Fruit fly (Drosophila melanogaster) whole organism, embryonic: ENCODE results near the gene Atac2.

ENCODE experiments used
- ATbp ChIP-seq: fragments of 200-800 bp; sonication (Bioruptor generic); optimal IDR thresholded peaks from 2 replicates; lab custom pipeline; 2017; ENCODE audit warnings: missing biosample characterization, mild to moderate bottlenecking, missing genetic modification characterization, missing genetic modification reagents
- BtbVII ChIP-seq: fragments of 200-800 bp; sonication (Bioruptor generic); optimal IDR thresholded peaks from 3 replicates; lab custom pipeline; 2017; ENCODE audit warnings: missing biosample characterization, mild to moderate bottlenecking, missing genetic modification characterization
- CG10321 ChIP-seq: fragments of 200-800 bp; sonication (Bioruptor generic); IDR thresholded peaks from 2 replicates; pipeline ENCODE4 v1.3.6; 2022; ENCODE audit warnings: missing biosample characterization, missing genetic modification characterization
- CG10543 ChIP-seq: fragments of 200-800 bp; sonication (Bioruptor generic); optimal IDR thresholded peaks from 3 replicates; lab custom pipeline; 2017; ENCODE audit warnings: missing biosample characterization, mild to moderate bottlenecking, missing genetic modification characterization, moderate library complexity
- CG11085 ChIP-seq: fragments of 200-800 bp; sonication (Bioruptor generic); IDR thresholded peaks from 2 replicates; pipeline ENCODE4 v1.3.6; 2022; ENCODE audit warnings: missing biosample characterization, missing genetic modification characterization
- CG14667 ChIP-seq: fragments of 200-800 bp; sonication (Bioruptor generic); IDR thresholded peaks from 2 replicates; pipeline ENCODE4 v1.3.6; 2022; ENCODE audit warnings: missing biosample characterization, missing genetic modification characterization
- CG1647 ChIP-seq: fragments of 200-800 bp; sonication (Bioruptor generic); optimal IDR thresholded peaks from 3 replicates; lab custom pipeline; 2016; ENCODE audit warnings: missing biosample characterization, missing genetic modification characterization
- CG17186 ChIP-seq: fragments of 200-800 bp; sonication (Bioruptor generic); optimal IDR thresholded peaks from 3 replicates; lab custom pipeline; 2017; ENCODE audit warnings: missing biosample characterization, missing genetic modification reagents, missing genetic modification characterization
- CG17568 ChIP-seq: fragments of 200-800 bp; sonication (Bioruptor generic); optimal IDR thresholded peaks from 2 replicates; lab custom pipeline; 2018; ENCODE audit warnings: missing biosample characterization, mild to moderate bottlenecking, missing genetic modification characterization, moderate library complexity
- CG18011 ChIP-seq: fragments of 200-800 bp; sonication (Bioruptor generic); optimal IDR thresholded peaks from 2 replicates; lab custom pipeline; 2017; ENCODE audit warnings: missing biosample characterization, missing genetic modification characterization, mild to moderate bottlenecking, moderate library complexity, missing genotype
- CG2120 ChIP-seq: fragments of 200-800 bp; sonication (Bioruptor generic); optimal IDR thresholded peaks from 3 replicates; lab custom pipeline; 2016; ENCODE audit warnings: missing biosample characterization, missing genetic modification characterization
- CG2678 ChIP-seq: fragments of 200-800 bp; sonication (Bioruptor generic); optimal IDR thresholded peaks from 3 replicates; lab custom pipeline; 2019; ENCODE audit warnings: missing biosample characterization, mild to moderate bottlenecking, missing genetic modification characterization, moderate library complexity
- CG3995 ChIP-seq: fragments of 200-800 bp; sonication (Bioruptor generic); optimal IDR thresholded peaks from 3 replicates; lab custom pipeline; 2016; ENCODE audit warnings: missing biosample characterization, missing genetic modification characterization
- CG4360 ChIP-seq: fragments of 200-800 bp; sonication (Bioruptor generic); IDR thresholded peaks from 2 replicates; pipeline ENCODE4 v1.3.6; 2022; ENCODE audit warnings: missing biosample characterization, missing genetic modification characterization
- CG7786 ChIP-seq: fragments of 200-800 bp; sonication (Bioruptor generic); optimal IDR thresholded peaks from 2 replicates; lab custom pipeline; 2016; ENCODE audit warnings: missing biosample characterization, missing genetic modification characterization
- CG7928 ChIP-seq: fragments of 200-800 bp; sonication (Bioruptor generic); optimal IDR thresholded peaks from 2 replicates; lab custom pipeline; 2017; ENCODE audit warnings: missing biosample characterization, mild to moderate bottlenecking, missing genetic modification characterization
- CG9437 ChIP-seq: fragments of 200-800 bp; sonication (Bioruptor generic); optimal IDR thresholded peaks from 2 replicates; lab custom pipeline; 2018; ENCODE audit warnings: missing biosample characterization, mild to moderate bottlenecking, missing genetic modification characterization
- Doc2 ChIP-seq: fragments of 200-800 bp; sonication (Bioruptor generic); IDR thresholded peaks from 2 replicates; pipeline ENCODE4 v1.3.6; 2022; ENCODE audit warnings: missing biosample characterization, missing genetic modification characterization
- H15 ChIP-seq: fragments of 200-800 bp; sonication (Bioruptor generic); IDR thresholded peaks from 3 replicates; pipeline ENCODE4 v1.3.6; 2022; ENCODE audit warnings: missing biosample characterization, missing genetic modification characterization
- HmgD ChIP-seq: fragments of 200-800 bp; sonication (Bioruptor generic); optimal IDR thresholded peaks from 3 replicates; lab custom pipeline; 2016; ENCODE audit warnings: missing biosample characterization, missing genetic modification characterization
- Hr78 ChIP-seq, 2 experiments: fragments of 200-800 bp in 1 of 2; fragments of >200 bp in 1 of 2; sonication (Bioruptor generic) in 1 of 2; optimal IDR thresholded peaks; 2 replicates each; lab custom pipeline; 2017 to 2019; ENCODE audit warnings: missing biosample characterization in 2 of 2, missing genetic modification characterization in 2 of 2, mild to moderate bottlenecking in 1 of 2, moderate library complexity in 1 of 2
- Oli ChIP-seq: fragments of 200-800 bp; sonication (Bioruptor generic); optimal IDR thresholded peaks from 2 replicates; lab custom pipeline; 2018; ENCODE audit warnings: missing biosample characterization, mild to moderate bottlenecking, missing genetic modification characterization, moderate library complexity
- Ravus ChIP-seq: fragments of 200-800 bp; sonication (Bioruptor generic); IDR thresholded peaks from 2 replicates; pipeline ENCODE4 v1.3.6; 2022; ENCODE audit warnings: missing biosample characterization, missing genetic modification characterization
- Trl ChIP-seq, 3 experiments: fragments of >200 bp in 2 of 3; fragments of 200-800 bp in 1 of 3; sonication (Bioruptor generic) in 1 of 3; optimal IDR thresholded peaks; 2 replicates in 1 of 3; 3 replicates in 2 of 3; lab custom pipeline; 2016 to 2017; ENCODE audit warnings: missing biosample characterization in 1 of 3, missing genetic modification characterization in 1 of 3
- aop ChIP-seq: fragments of 200-800 bp; sonication (Bioruptor generic); IDR thresholded peaks from 2 replicates; pipeline ENCODE4 v1.3.6; 2022; ENCODE audit warnings: missing biosample characterization, missing genetic modification characterization
- ap ChIP-seq: fragments of 200-800 bp; sonication (Bioruptor generic); IDR thresholded peaks from 2 replicates; pipeline ENCODE4 v1.3.6; 2022; ENCODE audit warnings: missing biosample characterization, missing genetic modification characterization
- ara ChIP-seq: fragments of 200-800 bp; sonication (Bioruptor generic); IDR thresholded peaks from 2 replicates; pipeline ENCODE4 v1.3.6; 2022; ENCODE audit warnings: missing biosample characterization, missing genetic modification characterization
- chif ChIP-seq, 2 experiments: fragments of 200-800 bp; sonication (Bioruptor generic); optimal IDR thresholded peaks; 3 replicates each; lab custom pipeline; 2016; ENCODE audit warnings: missing biosample characterization in 2 of 2, missing genetic modification characterization in 2 of 2
- chinmo ChIP-seq: fragments of 200-800 bp; sonication (Bioruptor generic); IDR thresholded peaks from 4 replicates; pipeline ENCODE4 v1.3.6; 2022; ENCODE audit warnings: missing biosample characterization, missing genetic modification characterization; ENCODE audit not compliant: partially characterized antibody
- corto ChIP-seq: fragments of 200-800 bp; sonication (Bioruptor generic); optimal IDR thresholded peaks from 2 replicates; lab custom pipeline; 2016; ENCODE audit warnings: missing biosample characterization, mild to moderate bottlenecking, missing genetic modification characterization, moderate library complexity
- da ChIP-seq: fragments of 200-800 bp; sonication (Bioruptor generic); optimal IDR thresholded peaks from 2 replicates; lab custom pipeline; 2016; ENCODE audit warnings: missing biosample characterization, missing genetic modification characterization
- dan ChIP-seq: fragments of 200-800 bp; sonication (Bioruptor generic); IDR thresholded peaks from 2 replicates; pipeline ENCODE4 v1.3.6; 2022; ENCODE audit warnings: missing biosample characterization, missing genetic modification characterization
- disco-r ChIP-seq: fragments of 200-800 bp; sonication (Bioruptor generic); optimal IDR thresholded peaks from 2 replicates; lab custom pipeline; 2016; ENCODE audit warnings: missing biosample characterization, missing genetic modification characterization
- esg ChIP-seq: fragments of 200-800 bp; sonication (Bioruptor generic); conservative IDR thresholded peaks from 2 replicates; pipeline ENCODE4 v1.3.6; 2022; ENCODE audit warnings: missing biosample characterization, missing genetic modification characterization
- eve ChIP-seq, 2 experiments: fragments of >200 bp; optimal IDR thresholded peaks; 2 replicates each; lab custom pipeline; 2017; ENCODE audit warnings: missing biosample characterization in 2 of 2, missing genetic modification characterization in 2 of 2
- gfzf ChIP-seq: fragments of 200-800 bp; sonication (Bioruptor generic); optimal IDR thresholded peaks from 2 replicates; lab custom pipeline; 2016; ENCODE audit warnings: missing biosample characterization, mild to moderate bottlenecking, missing genetic modification characterization, moderate library complexity
- hkb ChIP-seq, 2 experiments: fragments of 200-800 bp in 1 of 2; fragments of >200 bp in 1 of 2; sonication (Bioruptor generic) in 1 of 2; IDR thresholded peaks in 1 of 2; optimal IDR thresholded peaks in 1 of 2; 2 replicates each; pipeline versions ENCODE4 v1.3.6 to Lab custom; 2017 to 2022; ENCODE audit warnings: missing biosample characterization in 1 of 2, missing genetic modification characterization in 1 of 2
- nerfin-2 ChIP-seq: fragments of 200-800 bp; sonication (Bioruptor generic); IDR thresholded peaks from 2 replicates; pipeline ENCODE4 v1.3.6; 2022; ENCODE audit warnings: missing biosample characterization, missing genetic modification characterization; ENCODE audit not compliant: partially characterized antibody
- otp ChIP-seq: fragments of 200-800 bp; sonication (Bioruptor generic); IDR thresholded peaks from 3 replicates; pipeline ENCODE4, ENCODE4 v1.3.6; 2022; ENCODE audit warnings: missing biosample characterization, missing genetic modification characterization
- p53 ChIP-seq: fragments of 200-800 bp; sonication (Bioruptor generic); optimal IDR thresholded peaks from 2 replicates; lab custom pipeline; 2016; ENCODE audit warnings: missing biosample characterization, missing genetic modification characterization
- pan ChIP-seq, 4 experiments: fragments of >200 bp in 3 of 4; fragments of 200-800 bp in 1 of 4; sonication (Bioruptor generic) in 1 of 4; optimal IDR thresholded peaks in 3 of 4; IDR thresholded peaks in 1 of 4; 2 replicates each; pipeline versions ENCODE4 v1.3.6 to Lab custom; 2017 to 2022; ENCODE audit warnings: missing biosample characterization in 2 of 4, missing genetic modification characterization in 2 of 4, mixed read lengths in 1 of 4
- peb ChIP-seq: fragments of 200-800 bp; sonication (Bioruptor generic); IDR thresholded peaks from 2 replicates; pipeline ENCODE4 v1.3.6; 2022; ENCODE audit warnings: missing biosample characterization, missing genetic modification characterization
- phol ChIP-seq: fragments of 200-800 bp; sonication (Bioruptor generic); optimal IDR thresholded peaks from 3 replicates; lab custom pipeline; 2018; ENCODE audit warnings: missing biosample characterization, mild to moderate bottlenecking, missing genetic modification characterization, moderate library complexity
- sd ChIP-seq: fragments of 200-800 bp; sonication (Bioruptor generic); optimal IDR thresholded peaks from 3 replicates; lab custom pipeline; 2018; ENCODE audit warnings: missing biosample characterization, mild to moderate bottlenecking, missing genetic modification characterization, moderate library complexity
- slbo ChIP-seq: fragments of 200-800 bp; sonication (Bioruptor generic); IDR thresholded peaks from 2 replicates; pipeline ENCODE4 v1.3.6; 2022; ENCODE audit warnings: missing biosample characterization, missing genetic modification characterization
- so ChIP-seq: fragments of 200-800 bp; sonication (Bioruptor generic); IDR thresholded peaks from 3 replicates; pipeline ENCODE4 v1.3.6; 2022; ENCODE audit warnings: missing biosample characterization, missing genetic modification characterization
- tin ChIP-seq: fragments of 200-800 bp; sonication (Bioruptor generic); optimal IDR thresholded peaks from 3 replicates; lab custom pipeline; 2016; ENCODE audit warnings: missing biosample characterization, missing genetic modification characterization
- trem ChIP-seq: fragments of 200-800 bp; optimal IDR thresholded peaks from 3 replicates; lab custom pipeline; 2019; ENCODE audit warnings: missing biosample characterization, mild to moderate bottlenecking, missing genetic modification characterization, moderate library complexity
- wek ChIP-seq: fragments of 200-800 bp; sonication (Bioruptor generic); optimal IDR thresholded peaks from 3 replicates; lab custom pipeline; 2018; ENCODE audit warnings: missing biosample characterization, mild to moderate bottlenecking, missing genetic modification characterization, moderate library complexity
- yki ChIP-seq: fragments of >200 bp; optimal IDR thresholded peaks from 3 replicates; lab custom pipeline; 2018
- z ChIP-seq: fragments of 200-800 bp; sonication (Bioruptor generic); IDR thresholded peaks from 3 replicates; pipeline ENCODE4 v1.3.6; 2022; ENCODE audit warnings: missing biosample characterization, missing genetic modification characterization

The Atac2 gene

dm6 chr2L:18563991-18564390 is 48.1 kb downstream of the Atac2 start:
- no peak for TF ChIP-seq pan (optimal IDR thresholded peaks at IDR 0.05; lab: Kevin White, UChicago)
- TF ChIP-seq pan (GFP tag; optimal IDR thresholded peaks at IDR 0.05 in 1 of 2, IDR thresholded peaks at IDR 0.05 in 1 of 2), result no peak
- TF ChIP-seq gfzf (GFP tag; lab: Kevin White, UChicago), result no peak
- no peak for TF ChIP-seq CG17186 (GFP tag; lab: Kevin White, UChicago)
- no peak for TF ChIP-seq CG18011 (GFP tag; lab: Kevin White, UChicago)
- TF ChIP-seq dan (GFP tag; lab: Robert Waterston, UW), result no peak
- no peak for TF ChIP-seq nerfin-2 (GFP tag; lab: Robert Waterston, UW)
- TF ChIP-seq otp, result no peak
- peak; percentile 38 for TF ChIP-seq CG9437 (GFP tag; lab: Kevin White, UChicago)
- no peak for TF ChIP-seq phol (tag; lab: Kevin White, UChicago)
- no peak for TF ChIP-seq Doc2
- no peak for TF ChIP-seq CG7928
- no peak for TF ChIP-seq H15 (GFP tag; lab: Robert Waterston, UW)
- no peak for TF ChIP-seq ap
- peak; percentile 92 for TF ChIP-seq z (GFP tag; lab: Robert Waterston, UW)
- no peak for TF ChIP-seq tin
- no peak for TF ChIP-seq wek
- peak; percentile 43 for TF ChIP-seq sd (tag; lab: Kevin White, UChicago)
- no peak for TF ChIP-seq trem (tag; lab: Kevin White, UChicago)
- TF ChIP-seq CG7786 (GFP tag; lab: Kevin White, UChicago), result no peak
- TF ChIP-seq Hr78 (GFP tag; optimal IDR thresholded peaks at IDR 0.05; lab: Kevin White, UChicago), result no peak
- no peak for TF ChIP-seq CG11085 (GFP tag; lab: Robert Waterston, UW)
- no peak for TF ChIP-seq ATbp (GFP tag; lab: Kevin White, UChicago)
- TF ChIP-seq HmgD (GFP tag; lab: Kevin White, UChicago), result no peak
- no peak for TF ChIP-seq CG2120 (GFP tag; lab: Kevin White, UChicago)
- no peak for TF ChIP-seq esg (GFP tag; lab: Robert Waterston, UW)
- TF ChIP-seq da (GFP tag; lab: Kevin White, UChicago), result no peak
- no peak for TF ChIP-seq p53 (GFP tag; lab: Kevin White, UChicago)
- peak in 1 of 2 experiments; percentile 59 for TF ChIP-seq eve (GFP tag; optimal IDR thresholded peaks at IDR 0.05; lab: Kevin White, UChicago)
- TF ChIP-seq corto, result peak; percentile 8
- TF ChIP-seq CG3995 (GFP tag; lab: Kevin White, UChicago), result no peak
- no peak for TF ChIP-seq CG4360 (GFP tag; lab: Robert Waterston, UW)
- TF ChIP-seq CG10321 (GFP tag; lab: Robert Waterston, UW), result no peak
- TF ChIP-seq BtbVII (GFP tag; lab: Kevin White, UChicago), result no peak
- TF ChIP-seq Trl (optimal IDR thresholded peaks at IDR 0.05; lab: Kevin White, UChicago), result no peak
- TF ChIP-seq Trl (GFP tag; optimal IDR thresholded peaks at IDR 0.05; lab: Kevin White, UChicago), result no peak
- TF ChIP-seq chif (GFP tag; optimal IDR thresholded peaks at IDR 0.05; lab: Kevin White, UChicago), result no peak
- no peak for TF ChIP-seq disco-r (GFP tag; lab: Kevin White, UChicago)
- no peak for TF ChIP-seq CG14667 (GFP tag; lab: Robert Waterston, UW)
- peak; percentile 38; the same call in 1 of the 4 replicates for TF ChIP-seq chinmo

dm6 chr2L:18563020-18563546 is 49.0 kb downstream of the Atac2 start:
- TF ChIP-seq aop (GFP tag; lab: Robert Waterston, UW) (no peak), Oli (tag; lab: Kevin White, UChicago) (no peak), ara (no peak), CG2678 (tag; lab: Kevin White, UChicago) (peak; percentile 4), peb (GFP tag; lab: Robert Waterston, UW) (no peak), CG17568 (GFP tag; lab: Kevin White, UChicago) (peak; percentile 62), CG1647 (GFP tag; lab: Kevin White, UChicago) (no peak), hkb (optimal IDR thresholded peaks at IDR 0.05; lab: Kevin White, UChicago) (no peak), hkb (GFP tag; IDR thresholded peaks at IDR 0.05; lab: Robert Waterston, UW) (no peak), CG10543 (GFP tag; lab: Kevin White, UChicago) (peak; percentile 56), so (GFP tag; lab: Robert Waterston, UW) (peak; percentile 73; the same call in 2 of the 3 replicates), yki (no peak), Ravus (GFP tag; lab: Robert Waterston, UW) (no peak), slbo (GFP tag; lab: Robert Waterston, UW) (no peak)
